Fruit fly (Drosophila melanogaster): Measurements from ENCODE around the gene CG43739.
A peak's percentile ranks its signal among the peaks of the same experiment; 100 is the strongest.

Gene CG43739

DNA sequence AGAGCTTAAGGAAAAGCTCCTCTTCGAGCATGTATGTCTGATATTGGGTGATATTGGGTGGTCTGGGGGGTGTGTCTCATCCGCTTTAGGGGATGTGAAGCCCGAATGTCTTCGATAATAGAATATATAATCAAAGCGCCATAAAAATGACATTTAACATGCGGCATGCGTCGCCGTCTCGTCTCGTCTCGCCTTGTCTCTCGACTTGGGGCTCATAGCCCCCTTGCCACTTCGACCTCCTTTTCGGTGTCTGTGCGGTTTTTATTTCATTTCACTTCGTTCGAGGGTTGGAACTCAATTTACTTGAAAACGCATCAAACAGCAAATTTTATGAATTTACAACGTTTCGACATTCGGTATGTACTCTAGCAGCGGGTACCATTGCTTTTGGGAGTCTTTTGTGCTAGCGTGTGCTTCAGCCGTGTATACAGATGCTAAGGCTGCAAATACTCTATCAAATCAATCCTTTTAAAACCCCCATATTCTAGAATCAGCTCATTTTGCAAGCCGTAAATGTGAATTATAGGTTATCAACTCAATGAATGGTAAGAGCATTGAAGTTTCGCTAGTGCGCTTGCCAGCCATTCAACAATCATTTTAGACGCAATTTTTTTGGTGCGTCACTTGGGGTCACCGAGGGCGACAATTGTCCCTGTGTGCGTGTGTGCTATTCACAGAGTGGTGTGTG, 31.8 kb upstream of the CG43739 start:
- TF ChIP-seq CG4496 (GFP tag; IDR thresholded peaks at IDR 0.05) (no peak), CG15710 (tag; optimal IDR thresholded peaks at IDR 0.05) (no peak), CG9948 (tag; optimal IDR thresholded peaks at IDR 0.05) (no peak), rn (GFP tag; IDR thresholded peaks at IDR 0.05) (no peak), CG10348 (GFP tag; IDR thresholded peaks at IDR 0.05) (no peak), Snoo (tag; optimal IDR thresholded peaks at IDR 0.05) (no peak), fd96Ca (GFP tag; IDR thresholded peaks at IDR 0.05) (no peak), EcR (GFP tag; optimal IDR thresholded peaks at IDR 0.05) (no peak), CG17806 (tag; optimal IDR thresholded peaks at IDR 0.05) (no peak)

DNA sequence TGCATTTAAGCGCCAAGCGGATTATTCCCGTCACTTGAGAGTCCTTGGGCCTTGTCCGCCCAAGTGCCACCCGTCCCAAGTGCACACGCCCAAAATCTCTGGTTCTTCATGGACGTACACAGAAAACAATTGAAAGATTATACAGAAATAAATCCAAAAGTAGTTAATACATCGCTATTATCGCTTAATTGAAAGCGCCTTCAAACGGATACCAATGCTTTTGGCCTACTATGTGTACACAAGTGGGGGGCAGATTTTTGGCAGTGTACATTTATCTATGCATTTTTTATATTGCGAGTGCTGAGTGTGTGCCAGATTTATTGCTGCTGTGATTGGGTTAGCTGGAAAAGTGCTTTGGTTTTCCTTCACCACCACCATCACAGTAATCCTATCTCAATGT, 29.9 kb upstream of the CG43739 start:
- no peak for TF ChIP-seq CG10348 (GFP tag; IDR thresholded peaks at IDR 0.05)
- no peak for TF ChIP-seq CG15710 (tag; optimal IDR thresholded peaks at IDR 0.05)
- TF ChIP-seq Pif1B (GFP tag; optimal IDR thresholded peaks at IDR 0.05): no peak
- no peak for TF ChIP-seq gl (tag; optimal IDR thresholded peaks at IDR 0.05)
- no peak for TF ChIP-seq CG8301 (tag; optimal IDR thresholded peaks at IDR 0.05)
- TF ChIP-seq CG14655 (GFP tag; optimal IDR thresholded peaks at IDR 0.05): no peak
- no peak for TF ChIP-seq CG4496 (GFP tag; IDR thresholded peaks at IDR 0.05)
- TF ChIP-seq CG34367 (tag; optimal IDR thresholded peaks at IDR 0.05): no peak

DNA sequence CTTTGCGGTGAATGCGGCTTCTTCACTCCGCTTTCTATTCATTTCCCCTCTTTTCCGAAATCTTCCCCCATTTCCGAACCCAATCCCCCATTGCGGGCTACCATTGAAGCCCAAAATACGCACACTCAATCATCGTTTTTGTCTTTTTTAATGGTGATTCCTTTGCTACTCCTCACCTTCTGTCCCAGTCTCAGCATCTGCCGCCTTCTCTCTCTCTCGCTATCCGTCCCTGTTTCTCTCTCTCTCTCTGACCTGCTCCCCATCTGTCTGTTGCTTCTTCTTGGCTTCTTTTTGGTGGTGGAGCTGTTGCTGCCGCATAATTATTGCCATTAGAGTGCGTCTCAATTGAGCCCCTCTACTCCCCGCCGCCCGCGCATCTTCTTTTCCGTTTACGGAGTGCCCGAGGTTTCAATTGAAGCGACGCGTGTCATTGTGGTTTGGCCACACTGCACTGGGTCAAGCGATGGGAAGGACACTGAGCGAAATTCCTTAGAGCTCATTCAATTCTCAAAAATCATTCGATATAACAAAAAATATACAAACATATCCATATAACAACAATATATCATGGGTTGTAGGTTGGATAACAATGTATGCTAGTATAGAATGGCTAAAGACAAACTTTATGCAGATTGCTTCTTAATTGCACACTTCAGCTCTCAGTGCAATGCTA, 26.3 kb upstream of the CG43739 start:
- TF ChIP-seq CG34367 (tag; optimal IDR thresholded peaks at IDR 0.05) (peak; percentile 17), Pif1A (GFP tag; optimal IDR thresholded peaks at IDR 0.05) (peak; percentile 55), CG4496 (GFP tag; IDR thresholded peaks at IDR 0.05) (peak; percentile 33; the same call in 1 of the 3 replicates), CG8159 (tag; optimal IDR thresholded peaks at IDR 0.05) (peak; percentile 58), Snoo (tag; optimal IDR thresholded peaks at IDR 0.05) (no peak), CG15710 (tag; optimal IDR thresholded peaks at IDR 0.05) (peak; percentile 35), D1 (tag; optimal IDR thresholded peaks at IDR 0.05) (no peak), Ets98B (GFP tag; IDR thresholded peaks at IDR 0.05) (0 out of 2 replicates have a peak, but pooled peaks have one; percentile 12), rn (GFP tag; IDR thresholded peaks at IDR 0.05) (no peak), CG8301 (tag; optimal IDR thresholded peaks at IDR 0.05) (peak; percentile 56), CG9948 (tag; optimal IDR thresholded peaks at IDR 0.05) (peak; percentile 35), CG14655 (GFP tag; optimal IDR thresholded peaks at IDR 0.05) (peak; percentile 53), CG17806 (tag; optimal IDR thresholded peaks at IDR 0.05) (peak; percentile 59)

DNA sequence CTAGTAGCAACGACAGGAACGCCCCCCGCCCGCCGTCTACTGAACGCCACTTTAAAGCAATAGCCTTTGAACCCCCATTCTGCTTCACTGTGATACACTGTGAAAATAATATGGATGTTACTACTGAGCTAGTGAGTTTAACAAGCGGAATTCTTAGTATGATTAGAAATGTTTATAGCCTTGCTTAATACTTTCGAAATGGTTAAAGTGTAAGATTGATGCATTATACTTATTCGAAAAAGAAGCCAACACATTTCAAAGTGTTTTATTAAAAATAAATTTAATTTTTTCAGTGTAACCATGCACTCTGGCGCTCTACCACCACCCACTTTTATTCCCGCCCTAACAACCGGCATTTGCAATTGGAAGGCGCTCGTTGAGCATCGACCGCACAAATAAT, 25.6 kb upstream of the CG43739 start:
- peak; percentile 58 for TF ChIP-seq CG14655 (GFP tag; optimal IDR thresholded peaks at IDR 0.05)
- peak; percentile 21 for TF ChIP-seq CG17806 (tag; optimal IDR thresholded peaks at IDR 0.05)
- peak; percentile 35 for TF ChIP-seq CG8301 (tag; optimal IDR thresholded peaks at IDR 0.05)
- TF ChIP-seq CG32121 (GFP tag; IDR thresholded peaks at IDR 0.05): peak; percentile 35; the same call in 1 of the 2 replicates
- no peak for TF ChIP-seq CG34367 (tag; optimal IDR thresholded peaks at IDR 0.05)
- peak; percentile 26 for TF ChIP-seq Pif1A (GFP tag; optimal IDR thresholded peaks at IDR 0.05)
- no peak for TF ChIP-seq Ets98B (GFP tag; IDR thresholded peaks at IDR 0.05)
- no peak for TF ChIP-seq rn (GFP tag; IDR thresholded peaks at IDR 0.05)
- no peak for TF ChIP-seq CG12605 (GFP tag; IDR thresholded peaks at IDR 0.05)
- TF ChIP-seq CG9948 (tag; optimal IDR thresholded peaks at IDR 0.05): peak; percentile 28
- peak; percentile 33 for TF ChIP-seq CG8159 (tag; optimal IDR thresholded peaks at IDR 0.05)

DNA sequence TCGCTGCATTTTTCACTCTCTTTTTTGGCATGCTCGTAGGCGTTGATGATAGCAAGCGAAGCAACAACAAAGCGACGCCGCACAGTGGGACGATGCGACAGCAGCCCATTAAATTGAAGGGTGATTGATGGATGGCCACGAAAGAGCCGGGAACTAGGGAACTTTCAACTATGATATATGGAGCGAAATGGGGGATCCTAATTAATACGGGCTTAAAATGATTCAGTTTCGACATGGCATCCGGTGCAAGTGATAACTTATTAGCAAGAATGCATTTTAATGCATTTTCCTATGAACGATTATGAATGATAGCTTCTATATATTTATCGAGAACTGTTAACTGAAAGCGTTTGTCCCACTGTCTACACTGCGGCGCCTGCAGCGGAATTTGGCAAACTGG, 24.4 kb upstream of the CG43739 start:
- TF ChIP-seq Ets98B (GFP tag; IDR thresholded peaks at IDR 0.05): 0 out of 2 replicates have a peak, but pooled peaks have one; percentile 26
- TF ChIP-seq D1 (tag; optimal IDR thresholded peaks at IDR 0.05): no peak
- no peak for TF ChIP-seq CG12605 (GFP tag; IDR thresholded peaks at IDR 0.05)
- peak; percentile 65; the same call in 1 of the 3 replicates for TF ChIP-seq CG4496 (GFP tag; IDR thresholded peaks at IDR 0.05)
- no peak for TF ChIP-seq CG10348 (GFP tag; IDR thresholded peaks at IDR 0.05)
- no peak for TF ChIP-seq CG13204 (GFP tag; optimal IDR thresholded peaks at IDR 0.05)
- no peak for TF ChIP-seq Pif1B (GFP tag; optimal IDR thresholded peaks at IDR 0.05)
- TF ChIP-seq CG32121 (GFP tag; IDR thresholded peaks at IDR 0.05): 0 out of 2 replicates have a peak, but pooled peaks have one; percentile 31
- TF ChIP-seq CG17806 (tag; optimal IDR thresholded peaks at IDR 0.05): peak; percentile 11
- peak; percentile 51 for TF ChIP-seq CG14655 (GFP tag; optimal IDR thresholded peaks at IDR 0.05)
- TF ChIP-seq CG9948 (tag; optimal IDR thresholded peaks at IDR 0.05): peak; percentile 17
- TF ChIP-seq CG8301 (tag; optimal IDR thresholded peaks at IDR 0.05): peak; percentile 50
- no peak for TF ChIP-seq CG34367 (tag; optimal IDR thresholded peaks at IDR 0.05)
- TF ChIP-seq fd96Ca (GFP tag; IDR thresholded peaks at IDR 0.05): peak; percentile 50; the same call in 1 of the 3 replicates
- TF ChIP-seq rn (GFP tag; IDR thresholded peaks at IDR 0.05): no peak
- TF ChIP-seq gl (tag; optimal IDR thresholded peaks at IDR 0.05): no peak
- no peak for TF ChIP-seq Snoo (tag; optimal IDR thresholded peaks at IDR 0.05)
- no peak for TF ChIP-seq EcR (GFP tag; optimal IDR thresholded peaks at IDR 0.05)
- TF ChIP-seq CG15710 (tag; optimal IDR thresholded peaks at IDR 0.05): peak; percentile 30
- TF ChIP-seq Pif1A (GFP tag; optimal IDR thresholded peaks at IDR 0.05): peak; percentile 17
- TF ChIP-seq CG8159 (tag; optimal IDR thresholded peaks at IDR 0.05): peak; percentile 36

All from whole organism, pupa.